Worm (Caenorhabditis elegans): ENCODE data around the gene rrf-3.

ce11 chrII:8124867-8125266, 37.4 kb upstream of the rrf-3 start, which contains the start of gene ire-1:
- no peak for TF ChIP-seq nhr-76 (tag; optimal IDR thresholded peaks at IDR 0.05)
- TF ChIP-seq lin-15B (tag; optimal IDR thresholded peaks at IDR 0.05) = peak; percentile 71

Data from whole organism, L3 larva.